Worm (Caenorhabditis elegans) whole organism, L3 larva: ENCODE data around the gene elo-1.

Experiments used
- R02D3.7 ChIP-seq: fragments of 150-350 bp; optimal IDR thresholded peaks from 2 replicates; lab custom pipeline; 2014; ENCODE audit warnings: missing biosample characterization, missing genetic modification characterization
- aly-2 ChIP-seq: fragments of 150-350 bp; optimal IDR thresholded peaks from 2 replicates; lab custom pipeline; 2014; ENCODE audit warnings: missing biosample characterization, missing genetic modification characterization
- ceh-16 ChIP-seq: sonication (generic microtip); optimal IDR thresholded peaks from 2 replicates; lab custom pipeline; 2017; ENCODE audit warnings: missing biosample characterization, missing genetic modification characterization
- ceh-28 ChIP-seq: fragments of 150-350 bp; optimal IDR thresholded peaks from 2 replicates; lab custom pipeline; 2014; ENCODE audit warnings: missing biosample characterization, missing genetic modification reagents, missing genetic modification characterization
- ceh-82 ChIP-seq: fragments of 150-350 bp; optimal IDR thresholded peaks from 2 replicates; lab custom pipeline; 2014; ENCODE audit warnings: missing biosample characterization, missing genetic modification characterization
- elt-2 ChIP-seq: sonication (generic microtip); optimal IDR thresholded peaks from 2 replicates; lab custom pipeline; 2016; ENCODE audit warnings: missing genetic modification reagents, mild to moderate bottlenecking, missing genetic modification characterization, missing compliant biosample characterization
- fkh-10 ChIP-seq: sonication (generic microtip); optimal IDR thresholded peaks from 2 replicates; lab custom pipeline; 2017; ENCODE audit warnings: missing biosample characterization, missing genetic modification reagents, missing genetic modification characterization
- fos-1 ChIP-seq: fragments of 150-350 bp; optimal IDR thresholded peaks from 2 replicates; lab custom pipeline; 2014; ENCODE audit warnings: missing biosample characterization, missing genetic modification characterization
- mdl-1 ChIP-seq: fragments of 150-350 bp; optimal IDR thresholded peaks from 2 replicates; lab custom pipeline; 2014; ENCODE audit warnings: missing biosample characterization, missing genetic modification characterization
- nhr-11 ChIP-seq: fragments of 150-350 bp; optimal IDR thresholded peaks from 2 replicates; lab custom pipeline; 2014; ENCODE audit warnings: missing biosample characterization, missing genetic modification characterization
- nhr-12 ChIP-seq: fragments of 150-350 bp; optimal IDR thresholded peaks from 2 replicates; lab custom pipeline; 2014; ENCODE audit warnings: missing biosample characterization, missing genetic modification characterization
- pha-4 ChIP-seq: fragments of 150-350 bp; optimal IDR thresholded peaks from 2 replicates; lab custom pipeline; 2014; ENCODE audit warnings: missing biosample characterization, missing genetic modification reagents, missing genetic modification characterization
- unc-39 ChIP-seq: sonication (generic microtip); optimal IDR thresholded peaks from 4 replicates; lab custom pipeline; 2017; ENCODE audit warnings: missing biosample characterization, missing genetic modification characterization
- unc-62 ChIP-seq: fragments of 150-350 bp; sonication (generic microtip); optimal IDR thresholded peaks from 4 replicates; lab custom pipeline; 2014; ENCODE audit warnings: missing biosample characterization, missing genetic modification reagents, missing genetic modification characterization

ce11 chrIV:9498088-9498487, 28.1 kb upstream of the elo-1 start, which contains the start of gene sru-4:
- TF ChIP-seq ceh-16 (tag; lab: Kevin White, UChicago) (no peak), mdl-1 (tag; lab: Kevin White, UChicago) (no peak), elt-2 (tag; lab: Kevin White, UChicago) (no peak), ceh-82 (tag; lab: Kevin White, UChicago) (no peak), nhr-11 (no peak), unc-62 (no peak), R02D3.7 (tag; lab: Kevin White, UChicago) (no peak), ceh-28 (tag; lab: Kevin White, UChicago) (no peak), pha-4 (tag; lab: Kevin White, UChicago) (no peak), fkh-10 (GFP tag; lab: Kevin White, UChicago) (no peak), nhr-12 (no peak), fos-1 (tag; lab: Kevin White, UChicago) (no peak), aly-2 (tag; lab: Kevin White, UChicago) (no peak), unc-39 (no peak)
